Worm (Caenorhabditis elegans) whole organism, young adult: Measurements from ENCODE around the gene mig-10.

Source experiments
- B0019.2 ChIP-seq: fragments of 200-800 bp; sonication (Bioruptor generic); conservative IDR thresholded peaks from 2 replicates; pipeline ENCODE4 v1.3.6; 2022; ENCODE audit warnings: missing genetic modification reagents, missing genetic modification characterization, missing compliant biosample characterization
- B0035.1 ChIP-seq: sonication (generic microtip); optimal IDR thresholded peaks from 2 replicates; lab custom pipeline; 2016; ENCODE audit warnings: missing genetic modification characterization, mild to moderate bottlenecking, missing compliant biosample characterization, missing genotype, missing genetic modification reagents
- F33H1.4 ChIP-seq: fragments of 200-800 bp; sonication (Bioruptor generic); IDR thresholded peaks from 2 replicates; pipeline ENCODE4 v1.3.6; 2022; ENCODE audit warnings: missing genetic modification reagents, missing genetic modification characterization, missing compliant biosample characterization
- F37B4.10 ChIP-seq: fragments of 200-800 bp; sonication (Bioruptor generic); IDR thresholded peaks from 2 replicates; pipeline ENCODE4 v1.3.6; 2022; ENCODE audit warnings: missing genetic modification characterization, missing compliant biosample characterization
- K11D2.4 ChIP-seq: fragments of 200-800 bp; sonication (Bioruptor generic); IDR thresholded peaks from 2 replicates; pipeline ENCODE4 v1.3.6; 2022; ENCODE audit warnings: missing genetic modification reagents, missing genetic modification characterization, missing compliant biosample characterization
- K12H6.12 ChIP-seq: fragments of 200-800 bp; sonication (Bioruptor generic); optimal IDR thresholded peaks from 2 replicates; lab custom pipeline; 2018; ENCODE audit warnings: mild to moderate bottlenecking, missing genetic modification characterization, missing compliant biosample characterization
- Y53F4B.3 ChIP-seq: fragments of 200-800 bp; sonication (Bioruptor generic); IDR thresholded peaks from 2 replicates; pipeline ENCODE4 v1.3.6; 2022; ENCODE audit warnings: missing genetic modification reagents, missing genetic modification characterization, missing compliant biosample characterization
- Y53G8AR.9 ChIP-seq: fragments of 200-800 bp; sonication (Bioruptor generic); conservative IDR thresholded peaks from 2 replicates; pipeline ENCODE4 v1.3.6; 2022; ENCODE audit warnings: missing genetic modification reagents, missing genetic modification characterization, missing compliant biosample characterization
- Y67H2A.10 ChIP-seq: fragments of 200-800 bp; sonication (Bioruptor generic); conservative IDR thresholded peaks from 2 replicates; pipeline ENCODE4 v1.3.6; 2022; ENCODE audit warnings: missing genetic modification reagents, missing genetic modification characterization, missing compliant biosample characterization
- Y79H2A.3 ChIP-seq: fragments of 200-800 bp; sonication (Bioruptor generic); conservative IDR thresholded peaks from 2 replicates; pipeline ENCODE4 v1.3.6; 2022; ENCODE audit warnings: missing genetic modification reagents, missing genetic modification characterization, missing compliant biosample characterization
- akir-1 ChIP-seq: fragments of 200-800 bp; sonication (Bioruptor generic); optimal IDR thresholded peaks from 2 replicates; lab custom pipeline; 2018; ENCODE audit warnings: mild to moderate bottlenecking, missing genetic modification characterization, moderate library complexity, missing compliant biosample characterization
- attf-5 ChIP-seq: fragments of 200-800 bp; sonication (Bioruptor generic); optimal IDR thresholded peaks from 2 replicates; lab custom pipeline; 2018; ENCODE audit warnings: mild to moderate bottlenecking, missing genetic modification characterization, missing compliant biosample characterization
- attf-6 ChIP-seq: fragments of 200-800 bp; sonication (Bioruptor generic); IDR thresholded peaks from 2 replicates; pipeline ENCODE4 v1.3.6; 2022; ENCODE audit warnings: missing genetic modification reagents, missing genetic modification characterization, missing compliant biosample characterization
- bed-1 ChIP-seq: fragments of 200-800 bp; sonication (Bioruptor generic); IDR thresholded peaks from 2 replicates; pipeline ENCODE4 v1.3.6; 2022; ENCODE audit warnings: missing genetic modification reagents, missing genetic modification characterization, missing compliant biosample characterization
- ceh-100 ChIP-seq: fragments of 200-800 bp; sonication (Bioruptor generic); IDR thresholded peaks from 2 replicates; pipeline ENCODE4 v1.3.6; 2022; ENCODE audit warnings: missing genetic modification reagents, missing genetic modification characterization, missing compliant biosample characterization
- die-1 ChIP-seq: sonication (generic microtip); optimal IDR thresholded peaks from 2 replicates; lab custom pipeline; 2016; ENCODE audit warnings: missing genotype, mild to moderate bottlenecking, missing genetic modification characterization, missing compliant biosample characterization
- dpl-1 ChIP-seq: fragments of 150-350 bp; optimal IDR thresholded peaks from 2 replicates; lab custom pipeline; 2014; ENCODE audit warnings: missing biosample characterization, missing genetic modification reagents, missing genetic modification characterization
- efl-1 ChIP-seq: fragments of 150-350 bp; optimal IDR thresholded peaks from 2 replicates; lab custom pipeline; 2014; ENCODE audit warnings: missing biosample characterization, missing genetic modification reagents, missing genetic modification characterization
- hmg-20 ChIP-seq: fragments of 200-800 bp; sonication (Bioruptor generic); IDR thresholded peaks from 2 replicates; pipeline ENCODE4 v1.3.6; 2022; ENCODE audit warnings: missing genetic modification reagents, missing genetic modification characterization, missing compliant biosample characterization
- hrde-1 ChIP-seq: sonication (generic microtip); optimal IDR thresholded peaks from 2 replicates; lab custom pipeline; 2016; ENCODE audit warnings: missing genetic modification characterization, mild to moderate bottlenecking, missing compliant biosample characterization, moderate library complexity, missing genotype, missing genetic modification reagents, borderline replicate concordance
- lag-1 ChIP-seq: fragments of 200-800 bp; sonication (Bioruptor generic); IDR thresholded peaks from 2 replicates; pipeline ENCODE4 v1.3.6; 2022; ENCODE audit warnings: missing genetic modification reagents, missing genetic modification characterization, missing compliant biosample characterization
- let-526 ChIP-seq: fragments of 200-800 bp; sonication (Bioruptor generic); IDR thresholded peaks from 2 replicates; pipeline ENCODE4 v1.3.6; 2022; ENCODE audit warnings: missing genetic modification reagents, missing genetic modification characterization, missing compliant biosample characterization
- lin-26 ChIP-seq: fragments of 200-800 bp; sonication (Bioruptor generic); IDR thresholded peaks from 2 replicates; pipeline ENCODE4 v1.3.6; 2022; ENCODE audit warnings: missing genetic modification reagents, missing genetic modification characterization, missing compliant biosample characterization
- lir-1 ChIP-seq: fragments of 200-800 bp; sonication (Bioruptor generic); conservative IDR thresholded peaks from 2 replicates; pipeline ENCODE4 v1.3.6; 2022; ENCODE audit warnings: missing genetic modification reagents, missing genetic modification characterization, missing compliant biosample characterization
- lsl-1 ChIP-seq: fragments of 200-800 bp; sonication (Bioruptor generic); optimal IDR thresholded peaks from 2 replicates; lab custom pipeline; 2018; ENCODE audit warnings: mild to moderate bottlenecking, missing genetic modification characterization, moderate library complexity, missing compliant biosample characterization
- madf-10 ChIP-seq: sonication (generic microtip); optimal IDR thresholded peaks from 2 replicates; lab custom pipeline; 2016; ENCODE audit warnings: mild to moderate bottlenecking, missing genetic modification characterization, missing compliant biosample characterization
- madf-6 ChIP-seq: fragments of 200-800 bp; sonication (Bioruptor generic); IDR thresholded peaks from 2 replicates; pipeline ENCODE4 v1.3.6; 2022; ENCODE audit warnings: missing genetic modification reagents, missing genetic modification characterization, missing compliant biosample characterization
- mel-28 ChIP-seq: sonication (generic microtip); optimal IDR thresholded peaks from 2 replicates; lab custom pipeline; 2016; ENCODE audit warnings: borderline replicate concordance, mild to moderate bottlenecking, missing genetic modification characterization, missing compliant biosample characterization
- nfya-2 ChIP-seq: fragments of 200-800 bp; sonication (Bioruptor generic); IDR thresholded peaks from 2 replicates; pipeline ENCODE4 v1.3.6; 2022; ENCODE audit warnings: missing genetic modification reagents, missing genetic modification characterization, missing compliant biosample characterization
- nhr-120 ChIP-seq: fragments of 200-800 bp; sonication (Bioruptor generic); IDR thresholded peaks from 2 replicates; pipeline ENCODE4 v1.3.6; 2022; ENCODE audit warnings: missing genetic modification characterization, missing compliant biosample characterization
- nhr-27 ChIP-seq: fragments of 200-800 bp; sonication (Bioruptor generic); optimal IDR thresholded peaks from 2 replicates; lab custom pipeline; 2018; ENCODE audit warnings: mild to moderate bottlenecking, missing genetic modification characterization, moderate library complexity, missing compliant biosample characterization
- nhr-90 ChIP-seq: sonication (generic microtip); optimal IDR thresholded peaks from 2 replicates; lab custom pipeline; 2016; ENCODE audit warnings: missing genotype, mild to moderate bottlenecking, missing genetic modification characterization, missing compliant biosample characterization
- rcor-1 ChIP-seq: fragments of 200-800 bp; sonication (Bioruptor generic); IDR thresholded peaks from 2 replicates; pipeline ENCODE4 v1.3.6; 2022; ENCODE audit warnings: missing genetic modification reagents, missing genetic modification characterization, missing compliant biosample characterization
- rec-8 ChIP-seq, 2 experiments: sonication (generic microtip); optimal IDR thresholded peaks; 2 replicates each; lab custom pipeline; 2016; ENCODE audit warnings: mild to moderate bottlenecking in 2 of 2, missing genetic modification characterization in 2 of 2, missing genetic modification reagents in 2 of 2, missing genotype in 2 of 2, missing biosample characterization in 1 of 2, missing compliant biosample characterization in 1 of 2, moderate library complexity in 1 of 2
- repo-1 ChIP-seq: sonication (generic microtip); optimal IDR thresholded peaks from 2 replicates; lab custom pipeline; 2017; ENCODE audit warnings: mild to moderate bottlenecking, missing genetic modification characterization, missing compliant biosample characterization
- sdz-38 ChIP-seq: sonication (generic microtip); optimal IDR thresholded peaks from 2 replicates; lab custom pipeline; 2016; ENCODE audit warnings: missing genotype, missing genetic modification characterization, missing compliant biosample characterization
- sea-2 ChIP-seq: fragments of 200-800 bp; sonication (Bioruptor generic); IDR thresholded peaks from 2 replicates; pipeline ENCODE4 v1.3.6; 2022; ENCODE audit warnings: missing genetic modification characterization, missing compliant biosample characterization
- snpc-3.4 ChIP-seq: sonication (generic microtip); optimal IDR thresholded peaks from 2 replicates; lab custom pipeline; 2017; ENCODE audit warnings: missing genetic modification characterization, mild to moderate bottlenecking, missing compliant biosample characterization, antibody characterized with exemption, moderate library complexity, missing genotype, missing genetic modification reagents
- snpc-4 ChIP-seq, 5 experiments: fragments of 150-350 bp in 1 of 5; sonication (generic microtip) in 4 of 5; optimal IDR thresholded peaks; 2 replicates each; lab custom pipeline; 2014 to 2018; ENCODE audit warnings: missing genetic modification characterization in 5 of 5, missing biosample characterization in 3 of 5, antibody characterized with exemption in 2 of 5, mild to moderate bottlenecking in 2 of 5, missing compliant biosample characterization in 2 of 5, missing genotype in 2 of 5, moderate library complexity in 2 of 5, missing genetic modification reagents in 1 of 5
- tbp1 ChIP-seq: fragments of 200-800 bp; sonication (Bioruptor generic); optimal IDR thresholded peaks from 2 replicates; lab custom pipeline; 2018; ENCODE audit warnings: mild to moderate bottlenecking, missing genetic modification characterization, missing compliant biosample characterization
- tlf-1 ChIP-seq: fragments of 200-800 bp; sonication (Bioruptor generic); optimal IDR thresholded peaks from 2 replicates; lab custom pipeline; 2018; ENCODE audit warnings: mild to moderate bottlenecking, missing genetic modification characterization, missing compliant biosample characterization
- unc-130 ChIP-seq: sonication (generic microtip); optimal IDR thresholded peaks from 2 replicates; lab custom pipeline; 2016; ENCODE audit warnings: missing genetic modification reagents, missing genetic modification characterization, missing compliant biosample characterization
- ztf-25 ChIP-seq: fragments of 200-800 bp; sonication (Bioruptor generic); IDR thresholded peaks from 2 replicates; pipeline ENCODE4 v1.3.6; 2022; ENCODE audit warnings: missing genetic modification reagents, missing genetic modification characterization, missing compliant biosample characterization
- ztf-26 ChIP-seq: sonication (generic microtip); optimal IDR thresholded peaks from 2 replicates; lab custom pipeline; 2017; ENCODE audit warnings: missing genetic modification characterization, missing compliant biosample characterization

mig-10 gene

DNA sequence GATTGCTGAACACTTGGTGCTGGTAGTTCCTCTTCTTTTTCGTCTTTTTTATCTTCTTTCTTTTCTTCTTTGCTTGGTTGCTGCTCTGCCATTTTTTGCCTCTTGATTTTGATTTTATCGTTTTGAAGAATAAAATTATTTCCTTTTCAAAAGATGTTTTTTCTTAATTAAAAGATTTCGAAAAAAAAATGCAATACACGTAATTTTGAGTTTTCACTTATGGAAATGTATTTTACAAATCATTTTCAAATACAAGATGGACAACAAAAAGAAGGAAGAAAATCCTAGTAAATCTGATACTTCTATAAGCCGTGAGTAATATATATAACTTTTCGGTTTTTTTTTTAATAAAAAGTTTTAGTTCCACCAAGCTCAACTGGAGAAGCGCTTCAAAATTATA lies 29.5 kb upstream of the mig-10 start, which contains the start of the genes C02F5.10 and C02F5.2:
Gene C02F5.10, minus strand, starts transcription at position 101 of the 400 bp plus-strand sequence.
Gene C02F5.2, plus strand, starts transcription at position 239 of the 400 bp plus-strand sequence.
- TF ChIP-seq lir-1 (GFP tag; lab: Robert Waterston, UW) (no peak), Y53F4B.3 (GFP tag; lab: Robert Waterston, UW) (no peak), akir-1 (GFP tag; lab: Kevin White, UChicago) (no peak), mel-28 (tag; lab: Kevin White, UChicago) (no peak)
- TF ChIP-seq, all 124 proteins: peak for 0

DNA sequence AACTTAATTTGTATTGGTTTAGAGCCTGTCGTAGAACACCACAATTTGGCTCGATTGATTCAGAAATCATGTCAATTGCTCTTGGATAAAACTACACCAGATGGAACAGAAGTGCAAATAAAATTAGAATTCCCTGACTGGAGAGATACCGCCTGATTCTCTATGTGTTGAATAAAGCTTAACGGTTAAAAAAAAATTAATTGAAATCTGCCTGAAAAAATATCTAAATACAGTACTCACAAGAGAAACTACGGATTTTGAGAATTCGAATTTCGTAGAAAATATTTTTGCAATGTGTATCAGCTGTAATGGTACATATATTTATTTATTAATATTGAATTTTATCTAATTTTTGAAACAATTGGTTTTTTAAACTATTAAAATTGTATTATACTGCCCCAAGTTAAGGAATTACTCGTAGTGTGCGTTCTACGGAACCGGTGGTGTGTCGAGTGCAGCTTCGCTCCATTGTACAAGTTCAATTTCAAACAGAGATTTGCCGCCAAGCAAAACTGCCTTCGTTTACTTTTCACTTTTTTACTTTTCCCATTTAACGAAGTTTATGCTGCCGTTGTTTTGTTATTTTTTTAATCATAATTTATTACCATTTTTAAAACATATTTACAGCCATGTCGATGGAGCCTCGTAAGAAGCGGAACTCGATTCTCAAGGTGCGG lies 28.8 kb upstream of the mig-10 start, which contains the start of gene knl-1:
Gene knl-1, plus strand, starts transcription at position 626 of the 677 bp plus-strand sequence.
- TF ChIP-seq unc-130 (GFP tag; lab: Kevin White, UChicago) (peak; percentile 68), Y67H2A.10 (GFP tag; lab: Robert Waterston, UW) (no peak), snpc-4 (GFP tag; optimal IDR thresholded peaks at IDR 0.05; lab: Kevin White, UChicago) (no peak), snpc-4 (tag; optimal IDR thresholded peaks at IDR 0.05; lab: Kevin White, UChicago) (peak in 1 of 4 experiments; percentile 59), efl-1 (GFP tag; lab: Kevin White, UChicago) (peak; percentile 90), rec-8 (tag; optimal IDR thresholded peaks at IDR 0.05; lab: Kevin White, UChicago) (no peak), F37B4.10 (GFP tag; lab: Robert Waterston, UW) (no peak), tlf-1 (no peak), dpl-1 (GFP tag; lab: Kevin White, UChicago) (peak; percentile 79), Y79H2A.3 (GFP tag; lab: Robert Waterston, UW) (peak; percentile 31; the same call in 1 of the 2 replicates), ztf-26 (tag; lab: Kevin White, UChicago) (no peak), sdz-38 (tag; lab: Kevin White, UChicago) (no peak), nhr-120 (GFP tag; lab: Robert Waterston, UW) (no peak), bed-1 (no peak), lin-26 (no peak), tbp1 (peak; percentile 25), attf-5 (GFP tag; lab: Kevin White, UChicago) (peak; percentile 59), rcor-1 (GFP tag; lab: Robert Waterston, UW) (peak; percentile 45; the same call in 1 of the 2 replicates), F33H1.4 (GFP tag; lab: Robert Waterston, UW) (peak; percentile 44), snpc-3.4 (tag; lab: Kevin White, UChicago) (peak; percentile 28), lsl-1 (GFP tag; lab: Kevin White, UChicago) (peak; percentile 75), nhr-27 (tag; lab: Kevin White, UChicago) (no peak), die-1 (tag; lab: Kevin White, UChicago) (no peak), ceh-100 (GFP tag; lab: Robert Waterston, UW) (peak; percentile 95), nhr-90 (tag; lab: Kevin White, UChicago) (no peak), B0035.1 (tag; lab: Kevin White, UChicago) (no peak), K11D2.4 (no peak), hmg-20 (GFP tag; lab: Robert Waterston, UW) (no peak), ztf-25 (GFP tag; lab: Robert Waterston, UW) (0 out of 2 replicates have a peak, but pooled peaks have one; percentile 59), let-526 (GFP tag; lab: Robert Waterston, UW) (0 out of 2 replicates have a peak, but pooled peaks have one; percentile 35), B0019.2 (no peak), Y53F4B.3 (GFP tag; lab: Robert Waterston, UW) (no peak), K12H6.12 (tag; lab: Kevin White, UChicago) (no peak), lag-1 (GFP tag; lab: Robert Waterston, UW) (no peak), Y53G8AR.9 (GFP tag; lab: Robert Waterston, UW) (no peak), madf-10 (tag; lab: Kevin White, UChicago) (peak; percentile 4), attf-6 (GFP tag; lab: Robert Waterston, UW) (no peak), sea-2 (GFP tag; lab: Robert Waterston, UW) (no peak), repo-1 (no peak), hrde-1 (tag; lab: Kevin White, UChicago) (no peak), madf-6 (GFP tag; lab: Robert Waterston, UW) (peak; percentile 69), nfya-2 (GFP tag; lab: Robert Waterston, UW) (no peak)
